Worm (Caenorhabditis elegans): ENCODE measurements around the gene lipl-1.

DNA sequence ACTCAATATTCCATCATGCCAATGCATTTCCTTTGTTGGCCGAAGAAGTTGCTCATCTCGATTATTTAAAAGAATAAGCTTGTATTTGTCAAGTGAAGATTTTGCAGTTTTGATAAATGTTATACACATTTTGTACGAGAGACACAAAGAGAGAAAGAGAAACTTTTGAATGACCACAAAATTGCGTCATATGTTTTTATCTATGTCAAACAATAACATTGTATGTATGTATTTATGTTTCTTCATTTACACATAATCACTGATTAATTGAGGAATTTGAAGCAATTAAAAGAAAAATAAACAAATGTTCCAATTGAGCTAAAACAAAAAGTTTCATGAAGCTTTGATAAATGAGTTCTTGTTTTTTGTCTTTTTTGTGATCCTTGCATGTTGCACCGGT lies 43.4 kb downstream of the lipl-1 start, which contains the start of gene hrg-9:
- TF ChIP-seq lin-39 (tag; optimal IDR thresholded peaks at IDR 0.05) (no peak), Y5F2A.4 (GFP tag; optimal IDR thresholded peaks at IDR 0.05) (no peak), rbr-2 (tag; optimal IDR thresholded peaks at IDR 0.05) (no peak), snpc-4 (tag; optimal IDR thresholded peaks at IDR 0.05) (no peak), egl-43 (GFP tag; IDR thresholded peaks at IDR 0.05) (no peak)
